Fruit fly (Drosophila melanogaster) whole organism, embryonic: Measurements from ENCODE around the gene CG7164.
A peak's percentile ranks its signal among the peaks of the same experiment; 100 is the strongest.

Source experiments
- B-H1 ChIP-seq: fragments of 200-800 bp; sonication (Bioruptor generic); IDR thresholded peaks from 3 replicates; pipeline ENCODE4 v1.3.6; 2022; ENCODE audit warnings: missing biosample characterization, missing genetic modification characterization
- BtbVII ChIP-seq: fragments of 200-800 bp; sonication (Bioruptor generic); optimal IDR thresholded peaks from 3 replicates; lab custom pipeline; 2017; ENCODE audit warnings: missing biosample characterization, mild to moderate bottlenecking, missing genetic modification characterization
- CG10654 ChIP-seq: fragments of 200-800 bp; sonication (Bioruptor generic); optimal IDR thresholded peaks from 2 replicates; lab custom pipeline; 2016; ENCODE audit warnings: missing biosample characterization, missing genetic modification characterization
- CG12942 ChIP-seq: fragments of 200-800 bp; sonication (Bioruptor generic); optimal IDR thresholded peaks from 3 replicates; lab custom pipeline; 2016; ENCODE audit warnings: missing biosample characterization, missing genetic modification characterization
- CG13287 ChIP-seq: fragments of 200-800 bp; sonication (Bioruptor generic); IDR thresholded peaks from 2 replicates; pipeline ENCODE4 v1.3.6; 2022; ENCODE audit warnings: missing biosample characterization, missing genetic modification characterization; ENCODE audit not compliant: partially characterized antibody
- CG13296 ChIP-seq: fragments of 200-800 bp; sonication (Bioruptor generic); optimal IDR thresholded peaks from 3 replicates; lab custom pipeline; 2018; ENCODE audit warnings: missing biosample characterization, mild to moderate bottlenecking, missing genetic modification characterization
- CG13424 ChIP-seq: fragments of 200-800 bp; sonication (Bioruptor generic); optimal IDR thresholded peaks from 2 replicates; lab custom pipeline; 2019; ENCODE audit warnings: missing biosample characterization, mild to moderate bottlenecking, missing genetic modification characterization, moderate library complexity
- CG14860 ChIP-seq: fragments of 200-800 bp; sonication (Bioruptor generic); IDR thresholded peaks from 3 replicates; pipeline ENCODE4 v1.3.6; 2022; ENCODE audit warnings: missing biosample characterization, missing genetic modification characterization; ENCODE audit not compliant: partially characterized antibody
- CG15696 ChIP-seq: fragments of 200-800 bp; sonication (Bioruptor generic); optimal IDR thresholded peaks from 2 replicates; lab custom pipeline; 2019; ENCODE audit warnings: missing biosample characterization, mild to moderate bottlenecking, missing genetic modification characterization, moderate library complexity
- CG17359 ChIP-seq: fragments of 200-800 bp; sonication (Bioruptor generic); optimal IDR thresholded peaks from 3 replicates; lab custom pipeline; 2018; ENCODE audit warnings: missing biosample characterization, mild to moderate bottlenecking, missing genetic modification characterization, moderate library complexity
- CG17361 ChIP-seq: fragments of 200-800 bp; sonication (Bioruptor generic); IDR thresholded peaks from 3 replicates; pipeline ENCODE4 v1.3.6; 2022; ENCODE audit warnings: missing biosample characterization, missing genetic modification characterization
- CG17385 ChIP-seq: fragments of 200-800 bp; sonication (Bioruptor generic); optimal IDR thresholded peaks from 3 replicates; lab custom pipeline; 2018; ENCODE audit warnings: missing biosample characterization, mild to moderate bottlenecking, missing genetic modification characterization
- CG17612 ChIP-seq: fragments of 200-800 bp; sonication (Bioruptor generic); IDR thresholded peaks from 2 replicates; pipeline ENCODE4 v1.3.6; 2022; ENCODE audit warnings: missing biosample characterization, missing genetic modification characterization
- CG18764 ChIP-seq: fragments of 200-800 bp; sonication (Bioruptor generic); optimal IDR thresholded peaks from 3 replicates; lab custom pipeline; 2016; ENCODE audit warnings: missing biosample characterization, missing genetic modification characterization
- CG2116 ChIP-seq: fragments of 200-800 bp; sonication (Bioruptor generic); optimal IDR thresholded peaks from 3 replicates; lab custom pipeline; 2018; ENCODE audit warnings: missing biosample characterization, mild to moderate bottlenecking, missing genetic modification characterization
- CG2199 ChIP-seq: fragments of 200-800 bp; sonication (Bioruptor generic); IDR thresholded peaks from 3 replicates; pipeline ENCODE4 v1.3.6; 2022; ENCODE audit warnings: missing biosample characterization, missing genetic modification characterization
- CG30020 ChIP-seq: fragments of 200-800 bp; optimal IDR thresholded peaks from 2 replicates; lab custom pipeline; 2019; ENCODE audit warnings: missing biosample characterization, mild to moderate bottlenecking, missing genetic modification characterization, moderate library complexity
- CG32772 ChIP-seq: fragments of 200-800 bp; sonication (Bioruptor generic); IDR thresholded peaks from 2 replicates; pipeline ENCODE4 v1.3.6; 2022; ENCODE audit warnings: missing biosample characterization, missing genetic modification characterization
- CG3838 ChIP-seq: fragments of 200-800 bp; sonication (Bioruptor generic); optimal IDR thresholded peaks from 3 replicates; lab custom pipeline; 2016; ENCODE audit warnings: missing biosample characterization, missing genetic modification characterization
- CG4360 ChIP-seq: fragments of 200-800 bp; sonication (Bioruptor generic); IDR thresholded peaks from 2 replicates; pipeline ENCODE4 v1.3.6; 2022; ENCODE audit warnings: missing biosample characterization, missing genetic modification characterization
- CG43689 ChIP-seq: fragments of 200-800 bp; sonication (Bioruptor generic); IDR thresholded peaks from 2 replicates; pipeline ENCODE4 v1.3.6; 2022; ENCODE audit warnings: missing biosample characterization, missing genetic modification characterization
- CG4404 ChIP-seq: fragments of 200-800 bp; sonication (Bioruptor generic); IDR thresholded peaks from 2 replicates; pipeline ENCODE4 v1.3.6; 2022; ENCODE audit warnings: missing biosample characterization, missing genetic modification characterization
- CG6765 ChIP-seq: fragments of 200-800 bp; sonication (Bioruptor generic); optimal IDR thresholded peaks from 3 replicates; lab custom pipeline; 2017; ENCODE audit warnings: missing biosample characterization, mild to moderate bottlenecking, missing genetic modification characterization
- CG7745 ChIP-seq: fragments of 200-800 bp; sonication (Bioruptor generic); optimal IDR thresholded peaks from 2 replicates; lab custom pipeline; 2018; ENCODE audit warnings: missing biosample characterization, mild to moderate bottlenecking, missing genetic modification characterization, moderate library complexity
- CG9215 ChIP-seq: fragments of 200-800 bp; sonication (Bioruptor generic); IDR thresholded peaks from 2 replicates; pipeline ENCODE4 v1.3.6; 2022; ENCODE audit warnings: missing biosample characterization, missing genetic modification characterization
- Chrac-16 ChIP-seq: fragments of 200-800 bp; sonication (Bioruptor generic); optimal IDR thresholded peaks from 3 replicates; lab custom pipeline; 2016; ENCODE audit warnings: missing biosample characterization, missing genetic modification characterization
- CrebB ChIP-seq: fragments of 200-800 bp; sonication (Bioruptor generic); optimal IDR thresholded peaks from 3 replicates; lab custom pipeline; 2018; ENCODE audit warnings: missing biosample characterization, mild to moderate bottlenecking, missing genetic modification characterization
- Fer3 ChIP-seq: fragments of 200-800 bp; sonication (Bioruptor generic); optimal IDR thresholded peaks from 2 replicates; lab custom pipeline; 2018; ENCODE audit warnings: missing biosample characterization, mild to moderate bottlenecking, missing genetic modification characterization, moderate library complexity
- Hr3 ChIP-seq: fragments of 200-800 bp; sonication (Bioruptor generic); optimal IDR thresholded peaks from 3 replicates; lab custom pipeline; 2016; ENCODE audit warnings: missing biosample characterization, missing genetic modification characterization
- Hsf ChIP-seq: fragments of 200-800 bp; sonication (Bioruptor generic); optimal IDR thresholded peaks from 3 replicates; lab custom pipeline; 2016; ENCODE audit warnings: missing biosample characterization, missing genetic modification characterization
- Lim3 ChIP-seq: fragments of 200-800 bp; sonication (Bioruptor generic); IDR thresholded peaks from 2 replicates; pipeline ENCODE4 v1.3.6; 2022; ENCODE audit warnings: missing biosample characterization, missing genetic modification characterization
- MTF-1 ChIP-seq: fragments of 200-800 bp; sonication (Bioruptor generic); optimal IDR thresholded peaks from 2 replicates; lab custom pipeline; 2018; ENCODE audit warnings: missing biosample characterization, mild to moderate bottlenecking, missing genetic modification characterization, borderline replicate concordance
- Opbp ChIP-seq: fragments of 200-800 bp; sonication (Bioruptor generic); IDR thresholded peaks from 3 replicates; pipeline ENCODE4 v1.3.6; 2022; ENCODE audit warnings: missing biosample characterization, missing genetic modification characterization; ENCODE audit not compliant: partially characterized antibody
- bigmax ChIP-seq: fragments of 200-800 bp; sonication (Bioruptor generic); optimal IDR thresholded peaks from 2 replicates; lab custom pipeline; 2018; ENCODE audit warnings: missing biosample characterization, mild to moderate bottlenecking, missing genetic modification characterization
- btn ChIP-seq: fragments of 200-800 bp; sonication (Bioruptor generic); optimal IDR thresholded peaks from 2 replicates; lab custom pipeline; 2016; ENCODE audit warnings: missing biosample characterization, missing genetic modification characterization
- caup ChIP-seq: fragments of 200-800 bp; sonication (Bioruptor generic); optimal IDR thresholded peaks from 3 replicates; lab custom pipeline; 2017; ENCODE audit warnings: missing biosample characterization, mild to moderate bottlenecking, missing genetic modification characterization, moderate library complexity; ENCODE audit not compliant: severe bottlenecking
- fd64A ChIP-seq: fragments of 200-800 bp; sonication (Bioruptor generic); optimal IDR thresholded peaks from 3 replicates; lab custom pipeline; 2018; ENCODE audit warnings: missing biosample characterization, mild to moderate bottlenecking, missing genetic modification characterization
- fru ChIP-seq: fragments of >200 bp; optimal IDR thresholded peaks from 2 replicates; lab custom pipeline; 2017
- gcm ChIP-seq: fragments of 200-800 bp; sonication (Bioruptor generic); optimal IDR thresholded peaks from 2 replicates; lab custom pipeline; 2019; ENCODE audit warnings: missing biosample characterization, mild to moderate bottlenecking, missing genetic modification characterization, moderate library complexity
- h ChIP-seq: fragments of >200 bp; optimal IDR thresholded peaks from 2 replicates; lab custom pipeline; 2017
- kni ChIP-seq: fragments of 200-800 bp; sonication (Bioruptor generic); optimal IDR thresholded peaks from 3 replicates; lab custom pipeline; 2017; ENCODE audit warnings: mild to moderate bottlenecking, missing biosample characterization, missing genetic modification reagents, missing genetic modification characterization
- nerfin-1 ChIP-seq: fragments of 200-800 bp; sonication (Bioruptor generic); optimal IDR thresholded peaks from 3 replicates; lab custom pipeline; 2019; ENCODE audit warnings: missing biosample characterization, mild to moderate bottlenecking, missing genetic modification characterization, moderate library complexity
- nerfin-2 ChIP-seq: fragments of 200-800 bp; sonication (Bioruptor generic); IDR thresholded peaks from 2 replicates; pipeline ENCODE4 v1.3.6; 2022; ENCODE audit warnings: missing biosample characterization, missing genetic modification characterization; ENCODE audit not compliant: partially characterized antibody
- nom ChIP-seq: fragments of 200-800 bp; sonication (Bioruptor generic); optimal IDR thresholded peaks from 2 replicates; lab custom pipeline; 2017; ENCODE audit warnings: missing biosample characterization, missing genetic modification characterization, mild to moderate bottlenecking, moderate library complexity, missing genetic modification reagents
- odd ChIP-seq: fragments of 200-800 bp; sonication (Bioruptor generic); optimal IDR thresholded peaks from 2 replicates; lab custom pipeline; 2017; ENCODE audit warnings: missing biosample characterization, mild to moderate bottlenecking, missing genetic modification characterization
- peb ChIP-seq: fragments of 200-800 bp; sonication (Bioruptor generic); IDR thresholded peaks from 2 replicates; pipeline ENCODE4 v1.3.6; 2022; ENCODE audit warnings: missing biosample characterization, missing genetic modification characterization
- ro ChIP-seq: fragments of 200-800 bp; sonication (Bioruptor generic); IDR thresholded peaks from 2 replicates; pipeline ENCODE4 v1.3.6; 2022; ENCODE audit warnings: missing biosample characterization, missing genetic modification characterization
- wor ChIP-seq: fragments of 200-800 bp; sonication (Bioruptor generic); IDR thresholded peaks from 2 replicates; pipeline ENCODE4 v1.3.6; 2022; ENCODE audit warnings: missing biosample characterization, missing genetic modification characterization

Gene CG7164

dm6 chr2L:7827045-7828004 lies 46.1 kb downstream of the CG7164 start, which contains the start of the genes Rack1 and mts (continued):
- TF ChIP-seq B-H1 (GFP tag; lab: Robert Waterston, UW) (peak; percentile 54; the same call in 2 of the 3 replicates), CG4360 (peak; percentile 56), CG2116 (peak; percentile 51), caup (GFP tag; lab: Kevin White, UChicago) (peak; percentile 96), BtbVII (GFP tag; lab: Kevin White, UChicago) (peak; percentile 91), CG17361 (GFP tag; lab: Robert Waterston, UW) (peak; percentile 63; the same call in 2 of the 3 replicates), nerfin-1 (tag; lab: Kevin White, UChicago) (peak; percentile 73), fru (no peak), CG15696 (tag; lab: Kevin White, UChicago) (peak; percentile 26), CG12942 (GFP tag; lab: Kevin White, UChicago) (peak; percentile 72), CG13424 (tag; lab: Kevin White, UChicago) (peak; percentile 43), CG14860 (GFP tag; lab: Robert Waterston, UW) (no peak), CG6765 (GFP tag; lab: Kevin White, UChicago) (peak; percentile 94), CG17385 (GFP tag; lab: Kevin White, UChicago) (peak; percentile 86), btn (GFP tag; lab: Kevin White, UChicago) (peak; percentile 64), fd64A (GFP tag; lab: Kevin White, UChicago) (peak; percentile 91), CG13287 (GFP tag; lab: Robert Waterston, UW) (peak; percentile 47), gcm (GFP tag; lab: Kevin White, UChicago) (peak; percentile 70), CG3838 (peak; percentile 48), nerfin-2 (GFP tag; lab: Robert Waterston, UW) (no peak), odd (GFP tag; lab: Kevin White, UChicago) (peak; percentile 86), CG30020 (tag; lab: Kevin White, UChicago) (peak; percentile 16), ro (GFP tag; lab: Robert Waterston, UW) (no peak), CG43689 (peak; percentile 63; the same call in 1 of the 2 replicates), peb (peak; percentile 41; the same call in 1 of the 2 replicates), CG4404 (no peak), CG10654 (GFP tag; lab: Kevin White, UChicago) (peak; percentile 70), CG7745 (tag; lab: Kevin White, UChicago) (no peak), Hr3 (GFP tag; lab: Kevin White, UChicago) (peak; percentile 58), CG17359 (tag; lab: Kevin White, UChicago) (peak; percentile 84), CG9215 (peak; percentile 48), CG13296 (GFP tag; lab: Kevin White, UChicago) (peak; percentile 92), Hsf (peak; percentile 74), CrebB (tag; lab: Kevin White, UChicago) (peak; percentile 88), CG17612 (peak; percentile 69; the same call in 1 of the 2 replicates), Opbp (GFP tag; lab: Robert Waterston, UW) (peak; percentile 66), bigmax (GFP tag; lab: Kevin White, UChicago) (peak; percentile 64), h (lab: Kevin White, UChicago) (no peak), Fer3 (tag; lab: Kevin White, UChicago) (peak; percentile 89), Chrac-16 (GFP tag; lab: Kevin White, UChicago) (peak; percentile 69), wor (GFP tag; lab: Robert Waterston, UW) (peak; percentile 48), kni (peak; percentile 77), CG2199 (GFP tag; lab: Robert Waterston, UW) (peak; percentile 77; the same call in 2 of the 3 replicates), Lim3 (GFP tag; lab: Robert Waterston, UW) (no peak), CG18764 (GFP tag; lab: Kevin White, UChicago) (peak; percentile 75), MTF-1 (GFP tag; lab: Kevin White, UChicago) (peak; percentile 97), CG32772 (peak; percentile 50; the same call in 1 of the 2 replicates), nom (GFP tag; lab: Kevin White, UChicago) (peak; percentile 89)
